Fruit fly (Drosophila melanogaster): Measurements from ENCODE around the gene CG10809.

dm6 chr3L:9850114-9850513, 9.6 kb downstream of the CG10809 start:
- TF ChIP-seq CG8478 (optimal IDR thresholded peaks at IDR 0.05), result no peak
- no peak for TF ChIP-seq CTCF (optimal IDR thresholded peaks at IDR 0.05)
